Worm (Caenorhabditis elegans) whole organism, L1 larva: Measurements from ENCODE around the gene smg-3.

ENCODE experiments used
- ces-1 ChIP-seq: fragments of 150-350 bp; optimal IDR thresholded peaks from 2 replicates; lab custom pipeline; 2014; ENCODE audit warnings: missing biosample characterization, missing genetic modification reagents, missing genetic modification characterization
- dpl-1 ChIP-seq, 3 experiments: fragments of 150-350 bp in 2 of 3; sonication (generic microtip) in 1 of 3; optimal IDR thresholded peaks; 2 replicates each; lab custom pipeline; 2014 to 2017; ENCODE audit warnings: missing biosample characterization in 3 of 3, missing genetic modification characterization in 3 of 3, missing genetic modification reagents in 3 of 3
- fkh-4 ChIP-seq: sonication (generic microtip); optimal IDR thresholded peaks from 2 replicates; lab custom pipeline; 2016; ENCODE audit warnings: missing compliant biosample characterization, missing genetic modification characterization, borderline replicate concordance
- fos-1 ChIP-seq: fragments of 150-350 bp; optimal IDR thresholded peaks from 2 replicates; lab custom pipeline; 2014; ENCODE audit warnings: missing biosample characterization, missing genetic modification characterization
- hlh-17 ChIP-seq: fragments of 200-800 bp; sonication (Bioruptor generic); optimal IDR thresholded peaks from 2 replicates; lab custom pipeline; 2018; ENCODE audit warnings: missing genetic modification characterization, mild to moderate bottlenecking, missing compliant biosample characterization, moderate library complexity, borderline replicate concordance
- lin-13 ChIP-seq: fragments of 150-350 bp; optimal IDR thresholded peaks from 2 replicates; lab custom pipeline; 2014; ENCODE audit warnings: missing biosample characterization, missing genetic modification reagents, missing genetic modification characterization
- skn-1 ChIP-seq: fragments of 150-350 bp; optimal IDR thresholded peaks from 2 replicates; lab custom pipeline; 2014; ENCODE audit warnings: missing biosample characterization, missing genetic modification characterization
- unc-98 ChIP-seq: fragments of 200-800 bp; sonication (Bioruptor generic); IDR thresholded peaks from 2 replicates; pipeline ENCODE4 v1.3.6; 2022; ENCODE audit warnings: missing genetic modification characterization, missing compliant biosample characterization

- TF ChIP-seq hlh-17 (GFP tag; lab: Kevin White, UChicago) = no peak
- TF ChIP-seq fos-1 (tag; lab: Kevin White, UChicago) = peak; percentile 46
- peak; percentile 64; the same call in 1 of the 2 replicates for TF ChIP-seq unc-98 (GFP tag; lab: Robert Waterston, UW)
- TF ChIP-seq dpl-1 (GFP tag; optimal IDR thresholded peaks at IDR 0.05; lab: Kevin White, UChicago) = peak; percentile 74 to 80 (median 76)
- peak; percentile 87 for TF ChIP-seq lin-13 (GFP tag; lab: Kevin White, UChicago)
- peak; percentile 94 for TF ChIP-seq skn-1 (tag; lab: Kevin White, UChicago)
- TF ChIP-seq ces-1 (GFP tag; lab: Kevin White, UChicago) = no peak
- peak; percentile 61 for TF ChIP-seq fkh-4
Observed at ce11 chrIV:6336748-6337147, 36.1 kb downstream of the smg-3 start.
